Fruit fly (Drosophila melanogaster): ENCODE measurements around the gene Acbp2.

dm6 chr3L:7154249-7154648, 22.6 kb downstream of the Acbp2 start:
- TF ChIP-seq insv (optimal IDR thresholded peaks at IDR 0.05) = no peak
- no peak for TF ChIP-seq Sin3A (optimal IDR thresholded peaks at IDR 0.05)
- no peak for TF ChIP-seq psq (optimal IDR thresholded peaks at IDR 0.05)

Data from Kc167 (cell line).